Fruit fly (Drosophila melanogaster) whole organism, embryonic: Measurements from ENCODE around the gene Mon1.

Experiments
- ATbp ChIP-seq: fragments of 200-800 bp; sonication (Bioruptor generic); optimal IDR thresholded peaks from 2 replicates; lab custom pipeline; 2017; ENCODE audit warnings: missing biosample characterization, mild to moderate bottlenecking, missing genetic modification characterization, missing genetic modification reagents
- Adf1 ChIP-seq: fragments of 200-800 bp; sonication (Bioruptor generic); IDR thresholded peaks from 2 replicates; pipeline ENCODE4 v1.3.6; 2022; ENCODE audit warnings: missing biosample characterization, missing genetic modification characterization
- CG1024 ChIP-seq: fragments of 200-800 bp; sonication (Bioruptor generic); IDR thresholded peaks from 2 replicates; pipeline ENCODE4 v1.3.6; 2022; ENCODE audit warnings: missing biosample characterization, missing genetic modification characterization
- CG10654 ChIP-seq: fragments of 200-800 bp; sonication (Bioruptor generic); optimal IDR thresholded peaks from 2 replicates; lab custom pipeline; 2016; ENCODE audit warnings: missing biosample characterization, missing genetic modification characterization
- CG11696 ChIP-seq: fragments of 200-800 bp; sonication (Bioruptor generic); IDR thresholded peaks from 2 replicates; pipeline ENCODE4 v1.3.6; 2022; ENCODE audit warnings: missing biosample characterization, missing genetic modification characterization
- CG12104 ChIP-seq: fragments of 200-800 bp; sonication (Bioruptor generic); optimal IDR thresholded peaks from 3 replicates; lab custom pipeline; 2016; ENCODE audit warnings: missing biosample characterization, missing genetic modification characterization
- CG12659 ChIP-seq: fragments of 200-800 bp; sonication (Bioruptor generic); optimal IDR thresholded peaks from 3 replicates; lab custom pipeline; 2017; ENCODE audit warnings: mild to moderate bottlenecking, missing biosample characterization, missing genetic modification reagents, missing genetic modification characterization
- CG13287 ChIP-seq: fragments of 200-800 bp; sonication (Bioruptor generic); IDR thresholded peaks from 2 replicates; pipeline ENCODE4 v1.3.6; 2022; ENCODE audit warnings: missing biosample characterization, missing genetic modification characterization; ENCODE audit not compliant: partially characterized antibody
- CG14050 ChIP-seq: fragments of 200-800 bp; sonication (Bioruptor generic); IDR thresholded peaks from 3 replicates; pipeline ENCODE4 v1.3.6; 2022; ENCODE audit warnings: missing biosample characterization, missing genetic modification characterization
- CG14667 ChIP-seq: fragments of 200-800 bp; sonication (Bioruptor generic); IDR thresholded peaks from 2 replicates; pipeline ENCODE4 v1.3.6; 2022; ENCODE audit warnings: missing biosample characterization, missing genetic modification characterization
- CG16813 ChIP-seq: fragments of 200-800 bp; sonication (Bioruptor generic); IDR thresholded peaks from 3 replicates; pipeline ENCODE4 v1.3.6; 2022; ENCODE audit warnings: missing biosample characterization, missing genetic modification characterization; ENCODE audit not compliant: partially characterized antibody
- CG2199 ChIP-seq: fragments of 200-800 bp; sonication (Bioruptor generic); IDR thresholded peaks from 3 replicates; pipeline ENCODE4 v1.3.6; 2022; ENCODE audit warnings: missing biosample characterization, missing genetic modification characterization
- CG30403 ChIP-seq: fragments of 200-800 bp; sonication (Bioruptor generic); optimal IDR thresholded peaks from 3 replicates; lab custom pipeline; 2016; ENCODE audit warnings: missing biosample characterization, missing genetic modification characterization
- CG30431 ChIP-seq: fragments of 200-800 bp; sonication (Bioruptor generic); optimal IDR thresholded peaks from 2 replicates; lab custom pipeline; 2017; ENCODE audit warnings: missing biosample characterization, missing genetic modification characterization
- CG34422 ChIP-seq: fragments of 200-800 bp; sonication (Bioruptor generic); IDR thresholded peaks from 3 replicates; pipeline ENCODE4 v1.3.6; 2022; ENCODE audit warnings: missing biosample characterization, missing genetic modification characterization
- CG3838 ChIP-seq: fragments of 200-800 bp; sonication (Bioruptor generic); optimal IDR thresholded peaks from 3 replicates; lab custom pipeline; 2016; ENCODE audit warnings: missing biosample characterization, missing genetic modification characterization
- CG4282 ChIP-seq: fragments of 200-800 bp; sonication (Bioruptor generic); optimal IDR thresholded peaks from 2 replicates; lab custom pipeline; 2016; ENCODE audit warnings: missing biosample characterization, missing genetic modification characterization
- CG7372 ChIP-seq: fragments of 200-800 bp; sonication (Bioruptor generic); IDR thresholded peaks from 2 replicates; pipeline ENCODE4 v1.3.6; 2022; ENCODE audit warnings: missing biosample characterization, missing genetic modification characterization
- CG8388 ChIP-seq: fragments of 200-800 bp; sonication (Bioruptor generic); optimal IDR thresholded peaks from 2 replicates; lab custom pipeline; 2019; ENCODE audit warnings: missing biosample characterization, mild to moderate bottlenecking, missing genetic modification characterization, moderate library complexity
- CG8765 ChIP-seq: fragments of 200-800 bp; sonication (Bioruptor generic); IDR thresholded peaks from 2 replicates; pipeline ENCODE4 v1.3.6; 2022; ENCODE audit warnings: missing biosample characterization, missing genetic modification characterization
- CG9727 ChIP-seq: fragments of 200-800 bp; sonication (Bioruptor generic); optimal IDR thresholded peaks from 3 replicates; lab custom pipeline; 2017; ENCODE audit warnings: missing biosample characterization, mild to moderate bottlenecking, missing genetic modification characterization
- Dek ChIP-seq: fragments of 200-800 bp; sonication (Bioruptor generic); optimal IDR thresholded peaks from 3 replicates; lab custom pipeline; 2019; ENCODE audit warnings: missing biosample characterization, mild to moderate bottlenecking, missing genetic modification characterization, moderate library complexity
- Dfd ChIP-seq, 2 experiments: fragments of >200 bp; optimal IDR thresholded peaks; 2 replicates each; lab custom pipeline; 2017; ENCODE audit warnings: missing biosample characterization in 2 of 2, missing genetic modification characterization in 2 of 2
- Doc2 ChIP-seq: fragments of 200-800 bp; sonication (Bioruptor generic); IDR thresholded peaks from 2 replicates; pipeline ENCODE4 v1.3.6; 2022; ENCODE audit warnings: missing biosample characterization, missing genetic modification characterization
- Hand ChIP-seq: fragments of 200-800 bp; sonication (Bioruptor generic); optimal IDR thresholded peaks from 2 replicates; lab custom pipeline; 2017; ENCODE audit warnings: mild to moderate bottlenecking, missing biosample characterization, missing genetic modification reagents, missing genetic modification characterization
- Hmr ChIP-seq: fragments of 200-800 bp; sonication (Bioruptor generic); optimal IDR thresholded peaks from 3 replicates; lab custom pipeline; 2017; ENCODE audit warnings: mild to moderate bottlenecking, missing biosample characterization, missing genetic modification reagents, missing genetic modification characterization
- Lim3 ChIP-seq: fragments of 200-800 bp; sonication (Bioruptor generic); IDR thresholded peaks from 2 replicates; pipeline ENCODE4 v1.3.6; 2022; ENCODE audit warnings: missing biosample characterization, missing genetic modification characterization
- MTF-1 ChIP-seq: fragments of 200-800 bp; sonication (Bioruptor generic); optimal IDR thresholded peaks from 2 replicates; lab custom pipeline; 2018; ENCODE audit warnings: missing biosample characterization, mild to moderate bottlenecking, missing genetic modification characterization, borderline replicate concordance
- Mes4 ChIP-seq: fragments of 200-800 bp; sonication (Bioruptor generic); optimal IDR thresholded peaks from 2 replicates; lab custom pipeline; 2016; ENCODE audit warnings: missing biosample characterization, missing genetic modification characterization
- Myb ChIP-seq: fragments of 200-800 bp; sonication (Bioruptor generic); optimal IDR thresholded peaks from 2 replicates; lab custom pipeline; 2016; ENCODE audit warnings: missing biosample characterization, missing genetic modification characterization
- NK7.1 ChIP-seq: fragments of 200-800 bp; sonication (Bioruptor generic); optimal IDR thresholded peaks from 3 replicates; lab custom pipeline; 2016; ENCODE audit warnings: missing biosample characterization, missing genetic modification characterization
- Scr ChIP-seq: fragments of 200-800 bp; sonication (Bioruptor generic); IDR thresholded peaks from 2 replicates; pipeline ENCODE4 v1.3.6; 2022; ENCODE audit warnings: missing biosample characterization, missing genetic modification characterization; ENCODE audit not compliant: partially characterized antibody
- Spps ChIP-seq: fragments of 200-800 bp; sonication (Bioruptor generic); optimal IDR thresholded peaks from 2 replicates; lab custom pipeline; 2018; ENCODE audit warnings: missing biosample characterization, mild to moderate bottlenecking, missing genetic modification characterization
- Xrp1 ChIP-seq: fragments of 200-800 bp; sonication (Bioruptor generic); IDR thresholded peaks from 2 replicates; pipeline ENCODE4 v1.3.6; 2022; ENCODE audit warnings: missing biosample characterization, missing genetic modification characterization
- amos ChIP-seq: fragments of 200-800 bp; sonication (Bioruptor generic); IDR thresholded peaks from 2 replicates; pipeline ENCODE4 v1.3.6; 2022; ENCODE audit warnings: missing biosample characterization, missing genetic modification characterization; ENCODE audit not compliant: partially characterized antibody
- ato ChIP-seq: fragments of 200-800 bp; sonication (Bioruptor generic); IDR thresholded peaks from 2 replicates; pipeline ENCODE4 v1.3.6; 2022; ENCODE audit warnings: missing biosample characterization, missing genetic modification characterization; ENCODE audit not compliant: partially characterized antibody
- bab2 ChIP-seq: fragments of 200-800 bp; sonication (Bioruptor generic); optimal IDR thresholded peaks from 2 replicates; lab custom pipeline; 2016; ENCODE audit warnings: missing biosample characterization, missing genetic modification characterization
- corto ChIP-seq: fragments of 200-800 bp; sonication (Bioruptor generic); optimal IDR thresholded peaks from 2 replicates; lab custom pipeline; 2016; ENCODE audit warnings: missing biosample characterization, mild to moderate bottlenecking, missing genetic modification characterization, moderate library complexity
- eve ChIP-seq, 2 experiments: fragments of >200 bp; optimal IDR thresholded peaks; 2 replicates each; lab custom pipeline; 2017; ENCODE audit warnings: missing biosample characterization in 2 of 2, missing genetic modification characterization in 2 of 2
- gro ChIP-seq: fragments of 200-800 bp; sonication (Bioruptor generic); optimal IDR thresholded peaks from 2 replicates; lab custom pipeline; 2016; ENCODE audit warnings: missing biosample characterization, missing genetic modification characterization
- hb ChIP-seq: fragments of 200-800 bp; sonication (Bioruptor generic); IDR thresholded peaks from 3 replicates; pipeline ENCODE4 v1.3.6; 2022; ENCODE audit warnings: missing biosample characterization, missing genetic modification characterization; ENCODE audit not compliant: partially characterized antibody
- insv ChIP-seq, 2 experiments: fragments of 200-800 bp; sonication (Bioruptor generic); optimal IDR thresholded peaks; 3 replicates each; lab custom pipeline; 2016 to 2018; ENCODE audit warnings: missing biosample characterization in 2 of 2, missing genetic modification characterization in 2 of 2
- jigr1 ChIP-seq: fragments of 200-800 bp; sonication (Bioruptor generic); IDR thresholded peaks from 3 replicates; pipeline ENCODE4 v1.3.6; 2022; ENCODE audit warnings: missing biosample characterization, missing genetic modification characterization
- lov ChIP-seq, 2 experiments: fragments of 200-800 bp in 1 of 2; fragments of >200 bp in 1 of 2; sonication (Bioruptor generic) in 1 of 2; IDR thresholded peaks in 1 of 2; optimal IDR thresholded peaks in 1 of 2; 2 replicates in 1 of 2; 3 replicates in 1 of 2; pipeline versions ENCODE4 v1.3.6 to Lab custom; 2017 to 2022; ENCODE audit warnings: missing biosample characterization in 1 of 2, missing genetic modification characterization in 1 of 2
- pros ChIP-seq: fragments of 200-800 bp; sonication (Bioruptor generic); optimal IDR thresholded peaks from 3 replicates; lab custom pipeline; 2019; ENCODE audit warnings: missing biosample characterization, mild to moderate bottlenecking, missing genetic modification characterization, moderate library complexity
- seq ChIP-seq: fragments of 200-800 bp; sonication (Bioruptor generic); IDR thresholded peaks from 2 replicates; pipeline ENCODE4 v1.3.6; 2022; ENCODE audit warnings: missing biosample characterization, missing genetic modification characterization
- sisA ChIP-seq: fragments of 200-800 bp; sonication (Bioruptor generic); IDR thresholded peaks from 2 replicates; pipeline ENCODE4 v1.3.6; 2022; ENCODE audit warnings: missing biosample characterization, missing genetic modification characterization
- ssp ChIP-seq: fragments of 200-800 bp; sonication (Bioruptor generic); IDR thresholded peaks from 2 replicates; pipeline ENCODE4 v1.3.6; 2022; ENCODE audit warnings: missing biosample characterization, missing genetic modification characterization
- twi ChIP-seq: fragments of 200-800 bp; optimal IDR thresholded peaks from 2 replicates; lab custom pipeline; 2019; ENCODE audit warnings: missing biosample characterization, mild to moderate bottlenecking, missing genetic modification characterization, moderate library complexity
- vvl ChIP-seq: fragments of 200-800 bp; sonication (Bioruptor generic); IDR thresholded peaks from 2 replicates; pipeline ENCODE4 v1.3.6; 2022; ENCODE audit warnings: missing biosample characterization, missing genetic modification characterization
- wor ChIP-seq: fragments of 200-800 bp; sonication (Bioruptor generic); IDR thresholded peaks from 2 replicates; pipeline ENCODE4 v1.3.6; 2022; ENCODE audit warnings: missing biosample characterization, missing genetic modification characterization

Gene Mon1

dm6 chr2L:4861503-4861902 lies 11.1 kb downstream of the Mon1 start (continued):
- no peak for TF ChIP-seq CG16813
- TF ChIP-seq Myb: no peak
- no peak; the same call in 1 of the 2 replicates for TF ChIP-seq vvl (GFP tag; lab: Robert Waterston, UW)
- TF ChIP-seq CG13287: no peak
- TF ChIP-seq seq (GFP tag; lab: Robert Waterston, UW): no peak
- TF ChIP-seq CG3838: no peak
- TF ChIP-seq CG2199 (GFP tag; lab: Robert Waterston, UW): no peak
- no peak for TF ChIP-seq lov (optimal IDR thresholded peaks at IDR 0.05; lab: Kevin White, UChicago)
- TF ChIP-seq lov (GFP tag; IDR thresholded peaks at IDR 0.05; lab: Robert Waterston, UW): no peak
- no peak for TF ChIP-seq CG30431 (GFP tag; lab: Kevin White, UChicago)
- TF ChIP-seq pros (GFP tag; lab: Kevin White, UChicago): no peak
- TF ChIP-seq wor: no peak
- peak; percentile 23 for TF ChIP-seq Hmr (GFP tag; lab: Kevin White, UChicago)
- TF ChIP-seq Lim3 (GFP tag; lab: Robert Waterston, UW): no peak
- peak; percentile 4 for TF ChIP-seq CG9727
- TF ChIP-seq corto (GFP tag; lab: Kevin White, UChicago): no peak
- no peak for TF ChIP-seq hb (GFP tag; lab: Robert Waterston, UW)
- no peak for TF ChIP-seq CG12659 (GFP tag; lab: Kevin White, UChicago)
- TF ChIP-seq CG8388: no peak
- TF ChIP-seq ATbp (GFP tag; lab: Kevin White, UChicago): no peak
- no peak for TF ChIP-seq Hand (GFP tag; lab: Kevin White, UChicago)
- TF ChIP-seq Adf1: no peak
- peak; percentile 54 for TF ChIP-seq CG14667
- no peak for TF ChIP-seq CG12104 (GFP tag; lab: Kevin White, UChicago)
- no peak for TF ChIP-seq Mes4 (GFP tag; lab: Kevin White, UChicago)
- TF ChIP-seq jigr1: peak; percentile 33; the same call in 1 of the 3 replicates
- no peak for TF ChIP-seq Scr (GFP tag; lab: Robert Waterston, UW)
- no peak for TF ChIP-seq ssp (GFP tag; lab: Robert Waterston, UW)
- no peak for TF ChIP-seq Dek
- no peak for TF ChIP-seq amos
- no peak for TF ChIP-seq Doc2 (GFP tag; lab: Robert Waterston, UW)
- no peak for TF ChIP-seq insv (GFP tag; optimal IDR thresholded peaks at IDR 0.05; lab: Kevin White, UChicago)
- TF ChIP-seq ato (GFP tag; lab: Robert Waterston, UW): no peak
- TF ChIP-seq twi: no peak
- peak; percentile 52; the same call in 2 of the 3 replicates for TF ChIP-seq CG34422 (GFP tag; lab: Robert Waterston, UW)
- peak; percentile 66 for TF ChIP-seq Xrp1 (GFP tag; lab: Robert Waterston, UW)
- no peak for TF ChIP-seq Spps (tag; lab: Kevin White, UChicago)
- no peak for TF ChIP-seq CG14050
- TF ChIP-seq bab2 (GFP tag; lab: Kevin White, UChicago): no peak
- TF ChIP-seq sisA (GFP tag; lab: Robert Waterston, UW): peak; percentile 58
- no peak for TF ChIP-seq CG30403 (GFP tag; lab: Kevin White, UChicago)
- no peak for TF ChIP-seq MTF-1 (GFP tag; lab: Kevin White, UChicago)
- TF ChIP-seq CG7372 (GFP tag; lab: Robert Waterston, UW): peak; percentile 51
- no peak for TF ChIP-seq CG1024 (GFP tag; lab: Robert Waterston, UW)
- no peak for TF ChIP-seq gro
- peak; percentile 4 for TF ChIP-seq CG10654 (GFP tag; lab: Kevin White, UChicago)
- TF ChIP-seq CG11696 (GFP tag; lab: Robert Waterston, UW): peak; percentile 53; the same call in 1 of the 2 replicates
- TF ChIP-seq eve (GFP tag; optimal IDR thresholded peaks at IDR 0.05; lab: Kevin White, UChicago): no peak
- no peak for TF ChIP-seq NK7.1
- no peak for TF ChIP-seq CG8765 (GFP tag; lab: Robert Waterston, UW)
- no peak for TF ChIP-seq CG4282 (GFP tag; lab: Kevin White, UChicago)
- TF ChIP-seq Dfd (GFP tag; optimal IDR thresholded peaks at IDR 0.05; lab: Kevin White, UChicago): no peak
